Worm (Caenorhabditis elegans): ENCODE data around the gene srt-6.

DNA sequence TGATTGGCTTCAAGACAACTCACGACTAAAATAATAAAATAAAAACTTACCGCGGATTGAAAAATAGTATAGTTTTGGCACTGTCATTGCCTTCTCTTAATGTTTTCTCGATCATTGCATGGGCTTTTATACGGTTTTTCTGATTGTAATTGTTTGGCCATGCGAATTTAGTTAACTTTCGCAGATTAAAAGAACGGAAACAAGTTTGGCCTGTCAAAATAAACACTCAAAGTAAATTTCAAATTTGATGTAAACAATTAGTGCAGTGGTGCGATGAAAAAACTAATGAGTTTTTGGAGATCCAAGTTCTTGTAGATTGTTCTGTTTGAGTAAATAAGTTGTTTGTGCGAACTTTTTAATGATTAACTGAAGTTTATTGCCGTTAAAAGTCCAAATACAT is 9.4 kb downstream of the srt-6 start, which contains the start of gene gst-41:
- no peak for TF ChIP-seq unc-39 (tag; optimal IDR thresholded peaks at IDR 0.05)
- TF ChIP-seq skn-1 (tag; optimal IDR thresholded peaks at IDR 0.05), result no peak
- no peak for TF ChIP-seq ceh-16 (tag; optimal IDR thresholded peaks at IDR 0.05)
- TF ChIP-seq lin-39 (tag; optimal IDR thresholded peaks at IDR 0.05), result no peak
- TF ChIP-seq pha-4 (tag; optimal IDR thresholded peaks at IDR 0.05), result no peak
- no peak for TF ChIP-seq nhr-237 (tag; optimal IDR thresholded peaks at IDR 0.05)
